Worm (Caenorhabditis elegans) whole organism, L4 larva: Measurements from ENCODE around the gene R04E5.9.
A peak's percentile ranks its signal among the peaks of the same experiment; 100 is the strongest.

Experiments used
- F26F4.8 ChIP-seq: fragments of 200-800 bp; sonication (Bioruptor generic); conservative IDR thresholded peaks from 2 replicates; pipeline ENCODE4 v1.3.6; 2022; ENCODE audit warnings: missing genetic modification characterization, missing compliant biosample characterization
- F44E2.7 ChIP-seq: fragments of 200-800 bp; sonication (Bioruptor generic); IDR thresholded peaks from 2 replicates; pipeline ENCODE4 v2.1.2; 2022; ENCODE audit warnings: missing genetic modification characterization, missing compliant biosample characterization
- F49E8.2 ChIP-seq: sonication (generic microtip); optimal IDR thresholded peaks from 2 replicates; lab custom pipeline; 2016; ENCODE audit warnings: missing compliant biosample characterization, mild to moderate bottlenecking, missing genetic modification characterization, borderline replicate concordance
- Y75B8A.6 ChIP-seq: fragments of 200-800 bp; sonication (Bioruptor generic); IDR thresholded peaks from 2 replicates; pipeline ENCODE4 v1.3.6; 2022; ENCODE audit warnings: missing genetic modification reagents, missing genetic modification characterization, missing compliant biosample characterization
- ama-1 ChIP-seq: fragments of 150-350 bp; optimal IDR thresholded peaks from 2 replicates; lab custom pipeline; 2014; ENCODE audit warnings: inconsistent platforms, mixed read lengths
- ceh-32 ChIP-seq: sonication (generic microtip); optimal IDR thresholded peaks from 2 replicates; lab custom pipeline; 2016; ENCODE audit warnings: mild to moderate bottlenecking, missing genetic modification characterization, missing compliant biosample characterization; ENCODE audit not compliant: poor library complexity
- ceh-82 ChIP-seq: sonication (generic microtip); optimal IDR thresholded peaks from 2 replicates; lab custom pipeline; 2017; ENCODE audit warnings: missing biosample characterization, missing genetic modification characterization
- cey-2 ChIP-seq: sonication (generic microtip); optimal IDR thresholded peaks from 3 replicates; lab custom pipeline; 2017; ENCODE audit warnings: missing genetic modification characterization, mild to moderate bottlenecking, missing compliant biosample characterization, antibody characterized with exemption, borderline replicate concordance; ENCODE audit not compliant: insufficient read depth
- daf-12 ChIP-seq: fragments of 150-350 bp; optimal IDR thresholded peaks from 2 replicates; lab custom pipeline; 2014; ENCODE audit warnings: missing biosample characterization, missing genetic modification reagents, missing genetic modification characterization
- daf-16 ChIP-seq, 3 experiments: sonication (generic microtip); optimal IDR thresholded peaks; 2 replicates each; lab custom pipeline; 2016 to 2017; ENCODE audit warnings: missing genetic modification characterization in 3 of 3, missing genetic modification reagents in 3 of 3, mild to moderate bottlenecking in 2 of 3, missing compliant biosample characterization in 2 of 3, missing biosample characterization in 1 of 3, moderate library complexity in 1 of 3
- daf-19 ChIP-seq: fragments of 200-800 bp; sonication (Bioruptor generic); conservative IDR thresholded peaks from 2 replicates; pipeline ENCODE4 v1.3.6; 2022; ENCODE audit warnings: missing genetic modification characterization, missing compliant biosample characterization
- daf-8 ChIP-seq: fragments of 200-800 bp; sonication (Bioruptor generic); IDR thresholded peaks from 2 replicates; pipeline ENCODE4 v1.3.6; 2022; ENCODE audit warnings: missing genetic modification characterization, missing compliant biosample characterization
- dmd-6 ChIP-seq: fragments of 200-800 bp; sonication (Bioruptor generic); IDR thresholded peaks from 2 replicates; pipeline ENCODE4 v1.3.6; 2022; ENCODE audit warnings: missing genetic modification reagents, missing genetic modification characterization, missing compliant biosample characterization
- hif-1 ChIP-seq, 2 experiments: sonication (generic microtip); optimal IDR thresholded peaks; 2 replicates each; lab custom pipeline; 2016 to 2017; ENCODE audit warnings: missing compliant biosample characterization in 2 of 2, missing genetic modification characterization in 2 of 2, missing genetic modification reagents in 2 of 2, missing genotype in 2 of 2, mild to moderate bottlenecking in 1 of 2
- hlh-11 ChIP-seq: fragments of 200-800 bp; sonication (Bioruptor generic); optimal IDR thresholded peaks from 2 replicates; lab custom pipeline; 2018; ENCODE audit warnings: mild to moderate bottlenecking, missing genetic modification characterization, missing compliant biosample characterization
- hlh-30 ChIP-seq: sonication (generic microtip); optimal IDR thresholded peaks from 2 replicates; lab custom pipeline; 2017; ENCODE audit warnings: antibody characterized with exemption, mild to moderate bottlenecking, missing genetic modification characterization, missing compliant biosample characterization; ENCODE audit not compliant: insufficient read depth
- jun-1 ChIP-seq: fragments of 150-350 bp; optimal IDR thresholded peaks from 2 replicates; lab custom pipeline; 2014; ENCODE audit warnings: missing biosample characterization, missing genetic modification reagents, missing genetic modification characterization
- lim-7 ChIP-seq: fragments of 200-800 bp; sonication (Bioruptor generic); IDR thresholded peaks from 2 replicates; pipeline ENCODE4 v1.3.6; 2022; ENCODE audit warnings: missing genetic modification characterization, missing compliant biosample characterization
- lin-39 ChIP-seq: fragments of 150-350 bp; optimal IDR thresholded peaks from 2 replicates; lab custom pipeline; 2014; ENCODE audit warnings: missing biosample characterization, missing genetic modification reagents, missing genetic modification characterization
- madf-5 ChIP-seq, 2 experiments: fragments of 200-800 bp; sonication (Bioruptor generic); IDR thresholded peaks; 2 replicates each; pipeline ENCODE4 v1.3.6; 2022; ENCODE audit warnings: missing compliant biosample characterization in 2 of 2, missing genetic modification characterization in 2 of 2
- madf-9 ChIP-seq: fragments of 200-800 bp; sonication (Bioruptor generic); conservative IDR thresholded peaks from 2 replicates; pipeline ENCODE4 v1.3.6; 2022; ENCODE audit warnings: missing genetic modification reagents, missing genetic modification characterization, missing compliant biosample characterization
- mep-1 ChIP-seq: fragments of 150-350 bp; sonication (generic microtip); optimal IDR thresholded peaks from 3 replicates; lab custom pipeline; 2014; ENCODE audit warnings: missing biosample characterization, missing genetic modification characterization
- nhr-11 ChIP-seq: fragments of 150-350 bp; optimal IDR thresholded peaks from 2 replicates; lab custom pipeline; 2014; ENCODE audit warnings: missing biosample characterization, missing genetic modification characterization
- nhr-237 ChIP-seq: sonication (generic microtip); optimal IDR thresholded peaks from 2 replicates; lab custom pipeline; 2017; ENCODE audit warnings: missing biosample characterization, missing genetic modification characterization
- nhr-41 ChIP-seq: fragments of 200-800 bp; sonication (Bioruptor generic); IDR thresholded peaks from 2 replicates; pipeline ENCODE4 v1.3.6; 2022; ENCODE audit warnings: missing genetic modification reagents, missing genetic modification characterization, missing compliant biosample characterization
- nhr-42 ChIP-seq: fragments of 200-800 bp; sonication (Bioruptor generic); IDR thresholded peaks from 2 replicates; pipeline ENCODE4 v1.3.6; 2022; ENCODE audit warnings: missing genetic modification characterization, missing compliant biosample characterization
- nhr-48 ChIP-seq: sonication (generic microtip); optimal IDR thresholded peaks from 2 replicates; lab custom pipeline; 2016; ENCODE audit warnings: mild to moderate bottlenecking, missing genetic modification characterization, missing compliant biosample characterization
- nhr-6 ChIP-seq: fragments of 150-350 bp; optimal IDR thresholded peaks from 2 replicates; lab custom pipeline; 2014; ENCODE audit warnings: missing biosample characterization, missing genetic modification characterization
- pqm-1 ChIP-seq: sonication (generic microtip); optimal IDR thresholded peaks from 2 replicates; lab custom pipeline; 2017; ENCODE audit warnings: missing biosample characterization, missing genetic modification characterization
- rbr-2 ChIP-seq: sonication (generic microtip); optimal IDR thresholded peaks from 2 replicates; lab custom pipeline; 2016; ENCODE audit warnings: missing genotype, missing genetic modification characterization, missing compliant biosample characterization
- sdz-12 ChIP-seq: fragments of 200-800 bp; sonication (Bioruptor generic); optimal IDR thresholded peaks from 2 replicates; lab custom pipeline; 2018; ENCODE audit warnings: mild to moderate bottlenecking, missing genetic modification characterization, missing compliant biosample characterization
- snpc-4 ChIP-seq: fragments of 150-350 bp; optimal IDR thresholded peaks from 2 replicates; lab custom pipeline; 2014; ENCODE audit warnings: missing biosample characterization, missing genetic modification characterization
- spr-3 ChIP-seq: fragments of 200-800 bp; sonication (Bioruptor generic); optimal IDR thresholded peaks from 2 replicates; lab custom pipeline; 2018; ENCODE audit warnings: mild to moderate bottlenecking, missing genetic modification characterization, missing compliant biosample characterization
- tag-97 ChIP-seq: fragments of 200-800 bp; sonication (Bioruptor generic); IDR thresholded peaks from 2 replicates; pipeline ENCODE4 v1.3.6; 2022; ENCODE audit warnings: missing genetic modification characterization, missing compliant biosample characterization
- tra-1 ChIP-seq: fragments of 200-800 bp; sonication (Bioruptor generic); IDR thresholded peaks from 2 replicates; pipeline ENCODE4 v1.3.6; 2022; ENCODE audit warnings: missing genetic modification reagents, missing genetic modification characterization, missing compliant biosample characterization
- unc-130 ChIP-seq: sonication (generic microtip); optimal IDR thresholded peaks from 2 replicates; lab custom pipeline; 2016; ENCODE audit warnings: missing genetic modification reagents, missing genetic modification characterization, missing compliant biosample characterization
- unc-39 ChIP-seq: sonication (generic microtip); optimal IDR thresholded peaks from 2 replicates; lab custom pipeline; 2017; ENCODE audit warnings: missing biosample characterization, missing genetic modification characterization
- vab-7 ChIP-seq: fragments of 200-800 bp; sonication (Bioruptor generic); IDR thresholded peaks from 2 replicates; pipeline ENCODE4 v1.3.6; 2022; ENCODE audit warnings: missing genetic modification reagents, missing genetic modification characterization, missing compliant biosample characterization

Gene R04E5.9

DNA sequence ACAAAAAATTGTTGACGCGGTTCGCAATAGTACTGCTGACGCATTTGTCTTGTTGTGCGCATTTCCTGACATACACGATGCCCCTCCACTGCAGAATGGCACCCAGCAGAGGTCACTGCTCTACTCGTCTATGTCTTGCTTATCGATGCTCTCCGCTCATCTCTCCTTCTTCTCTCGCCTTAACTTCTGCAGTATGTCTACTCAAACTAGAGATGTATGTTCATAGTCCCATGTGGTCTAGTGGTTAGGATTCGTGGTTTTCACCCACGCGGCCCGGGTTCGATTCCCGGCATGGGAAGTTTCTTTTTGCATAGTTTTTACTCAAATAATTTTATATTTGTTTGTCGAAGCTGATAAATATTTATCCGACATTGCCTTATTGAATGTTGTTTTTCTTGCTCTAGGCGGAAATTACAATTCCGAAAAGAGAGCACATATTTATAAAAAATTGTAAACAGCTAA, 25.0 kb upstream of the R04E5.9 start, which contains the start of gene C28G1.2 (continued):
- peak; percentile 80 for TF ChIP-seq sdz-12 (GFP tag; lab: Kevin White, UChicago)
- TF ChIP-seq daf-19 (GFP tag; lab: Robert Waterston, UW) = peak; percentile 96
- TF ChIP-seq nhr-48 (tag; lab: Kevin White, UChicago) = peak; percentile 82
- TF ChIP-seq F49E8.2 (tag; lab: Kevin White, UChicago) = peak; percentile 47
- TF ChIP-seq hif-1 (tag; optimal IDR thresholded peaks at IDR 0.05; lab: Kevin White, UChicago) = peak; percentile 38 to 78
- peak; percentile 14 for TF ChIP-seq ceh-82 (tag; lab: Kevin White, UChicago)
- peak; percentile 95 for TF ChIP-seq nhr-41 (GFP tag; lab: Robert Waterston, UW)
- no peak for TF ChIP-seq ceh-32 (tag; lab: Kevin White, UChicago)
- peak; percentile 97 for TF ChIP-seq rbr-2 (tag; lab: Kevin White, UChicago)
- peak; percentile 94 for TF ChIP-seq madf-9 (GFP tag; lab: Robert Waterston, UW)
- TF ChIP-seq tra-1 (GFP tag; lab: Robert Waterston, UW) = peak; percentile 95
- TF ChIP-seq lim-7 (GFP tag; lab: Robert Waterston, UW) = peak; percentile 99
- TF ChIP-seq nhr-42 = peak; percentile 88
- peak; percentile 57 for TF ChIP-seq jun-1 (tag; lab: Kevin White, UChicago)
- TF ChIP-seq hlh-30 (tag; lab: Kevin White, UChicago) = peak; percentile 82
- TF ChIP-seq snpc-4 (tag; lab: Kevin White, UChicago) = peak; percentile 18
- TF ChIP-seq pqm-1 (tag; lab: Kevin White, UChicago) = no peak
- no peak for TF ChIP-seq daf-12 (tag; lab: Kevin White, UChicago)
- no peak for TF ChIP-seq unc-39 (tag; lab: Kevin White, UChicago)
- no peak for TF ChIP-seq ama-1 (lab: Kevin White, UChicago)
- TF ChIP-seq hlh-11 (tag; lab: Kevin White, UChicago) = peak; percentile 88
- TF ChIP-seq mep-1 (tag; lab: Kevin White, UChicago) = peak; percentile 97
- no peak for TF ChIP-seq tag-97 (GFP tag; lab: Robert Waterston, UW)
- TF ChIP-seq cey-2 = no peak
- peak; percentile 67 for TF ChIP-seq unc-130 (GFP tag; lab: Kevin White, UChicago)
- TF ChIP-seq spr-3 (GFP tag; lab: Kevin White, UChicago) = peak; percentile 87
- TF ChIP-seq lin-39 (tag; lab: Kevin White, UChicago) = no peak
- TF ChIP-seq daf-8 (GFP tag; lab: Robert Waterston, UW) = peak; percentile 71; the same call in 1 of the 2 replicates
- peak; percentile 98 for TF ChIP-seq F44E2.7
- peak; percentile 80 for TF ChIP-seq nhr-6 (tag; lab: Kevin White, UChicago)
- TF ChIP-seq F26F4.8 (GFP tag; lab: Robert Waterston, UW) = peak; percentile 95
- peak; percentile 79 for TF ChIP-seq nhr-11 (tag; lab: Kevin White, UChicago)
- TF ChIP-seq nhr-237 (tag; lab: Kevin White, UChicago) = no peak

ce11 chrX:8835405-8835804, 24.5 kb upstream of the R04E5.9 start, which contains the start of gene sec-15:
TSS of gene sec-15 (minus strand) at chrX:8835715.
- TF ChIP-seq pqm-1 (tag; lab: Kevin White, UChicago) = peak; percentile 81
- TF ChIP-seq Y75B8A.6 = no peak
- no peak for TF ChIP-seq daf-16 (GFP tag; optimal IDR thresholded peaks at IDR 0.05; lab: Kevin White, UChicago)
- TF ChIP-seq daf-16 (tag; optimal IDR thresholded peaks at IDR 0.05; lab: Kevin White, UChicago) = peak; percentile 45

ce11 chrX:8831162-8831561, 20.2 kb upstream of the R04E5.9 start, which contains the start of gene C28G1.6:
TSS of gene C28G1.6 (minus strand) at chrX:8831262.
- TF ChIP-seq daf-19 (GFP tag; lab: Robert Waterston, UW) (no peak), nhr-42 (no peak), nhr-41 (GFP tag; lab: Robert Waterston, UW) (no peak), mep-1 (tag; lab: Kevin White, UChicago) (no peak), madf-5 (GFP tag; IDR thresholded peaks at IDR 0.05; lab: Robert Waterston, UW) (no peak), pqm-1 (tag; lab: Kevin White, UChicago) (peak; percentile 17), vab-7 (GFP tag; lab: Robert Waterston, UW) (no peak), daf-16 (GFP tag; optimal IDR thresholded peaks at IDR 0.05; lab: Kevin White, UChicago) (no peak), daf-16 (tag; optimal IDR thresholded peaks at IDR 0.05; lab: Kevin White, UChicago) (peak; percentile 36), snpc-4 (tag; lab: Kevin White, UChicago) (no peak), dmd-6 (GFP tag; lab: Robert Waterston, UW) (peak; percentile 12; the same call in 1 of the 2 replicates)
- TF ChIP-seq, all 104 proteins: peak for 3
